Fruit fly (Drosophila melanogaster): ENCODE results near the gene CG18418.

Gene CG18418

dm6 chr3L:4692177-4693134 is 2.6 kb upstream of the CG18418 start, which contains the start of gene RhoGEF64C:
RhoGEF64C (plus strand) TSS chr3L:4692783.
- TF ChIP-seq gl (tag; optimal IDR thresholded peaks at IDR 0.05), result no peak
- TF ChIP-seq CG8301 (tag; optimal IDR thresholded peaks at IDR 0.05), result no peak
- no peak for TF ChIP-seq CG15710 (tag; optimal IDR thresholded peaks at IDR 0.05)
- no peak for TF ChIP-seq CG32121 (GFP tag; IDR thresholded peaks at IDR 0.05)
- TF ChIP-seq EcR (GFP tag; optimal IDR thresholded peaks at IDR 0.05), result peak; percentile 42
- TF ChIP-seq CG10348 (GFP tag; IDR thresholded peaks at IDR 0.05), result no peak
- TF ChIP-seq CG8159 (tag; optimal IDR thresholded peaks at IDR 0.05), result no peak
- no peak for TF ChIP-seq Pif1B (GFP tag; optimal IDR thresholded peaks at IDR 0.05)
- peak; percentile 9; the same call in 1 of the 2 replicates for TF ChIP-seq Ets98B (GFP tag; IDR thresholded peaks at IDR 0.05)
- no peak for TF ChIP-seq Pif1A (GFP tag; optimal IDR thresholded peaks at IDR 0.05)
- TF ChIP-seq D1 (tag; optimal IDR thresholded peaks at IDR 0.05), result no peak
- TF ChIP-seq CG4496 (GFP tag; IDR thresholded peaks at IDR 0.05), result 0 out of 3 replicates have a peak, but pooled peaks have one; percentile 25
- no peak for TF ChIP-seq CG17806 (tag; optimal IDR thresholded peaks at IDR 0.05)
- TF ChIP-seq CG13204 (GFP tag; optimal IDR thresholded peaks at IDR 0.05), result no peak
- no peak for TF ChIP-seq CG14655 (GFP tag; optimal IDR thresholded peaks at IDR 0.05)

dm6 chr3L:4691775-4692174 is 1.9 kb upstream of the CG18418 start:
- TF ChIP-seq rn (GFP tag; IDR thresholded peaks at IDR 0.05) (no peak), CG9948 (tag; optimal IDR thresholded peaks at IDR 0.05) (peak; percentile 77), CG8159 (tag; optimal IDR thresholded peaks at IDR 0.05) (peak; percentile 72), CG8301 (tag; optimal IDR thresholded peaks at IDR 0.05) (peak; percentile 70), CG10348 (GFP tag; IDR thresholded peaks at IDR 0.05) (no peak), Snoo (tag; optimal IDR thresholded peaks at IDR 0.05) (no peak), fd96Ca (GFP tag; IDR thresholded peaks at IDR 0.05) (no peak), EcR (GFP tag; optimal IDR thresholded peaks at IDR 0.05) (no peak), CG13204 (GFP tag; optimal IDR thresholded peaks at IDR 0.05) (no peak), CG4496 (GFP tag; IDR thresholded peaks at IDR 0.05) (peak; percentile 69; the same call in 2 of the 3 replicates), CG12605 (GFP tag; IDR thresholded peaks at IDR 0.05) (0 out of 2 replicates have a peak, but pooled peaks have one; percentile 12), gl (tag; optimal IDR thresholded peaks at IDR 0.05) (no peak), D1 (tag; optimal IDR thresholded peaks at IDR 0.05) (peak; percentile 25), CG17806 (tag; optimal IDR thresholded peaks at IDR 0.05) (peak; percentile 65), Ets98B (GFP tag; IDR thresholded peaks at IDR 0.05) (no peak), CG32121 (GFP tag; IDR thresholded peaks at IDR 0.05) (no peak), Pif1A (GFP tag; optimal IDR thresholded peaks at IDR 0.05) (no peak), CG14655 (GFP tag; optimal IDR thresholded peaks at IDR 0.05) (peak; percentile 84), Pif1B (GFP tag; optimal IDR thresholded peaks at IDR 0.05) (no peak), CG15710 (tag; optimal IDR thresholded peaks at IDR 0.05) (peak; percentile 56), CG34367 (tag; optimal IDR thresholded peaks at IDR 0.05) (peak; percentile 15)

dm6 chr3L:4690698-4691097 is 828 bp upstream of the CG18418 start:
- peak; percentile 36 for TF ChIP-seq CG8301 (tag; optimal IDR thresholded peaks at IDR 0.05)
- TF ChIP-seq gl (tag; optimal IDR thresholded peaks at IDR 0.05), result no peak
- peak; percentile 34; the same call in 1 of the 2 replicates for TF ChIP-seq CG12605 (GFP tag; IDR thresholded peaks at IDR 0.05)
- TF ChIP-seq CG4496 (GFP tag; IDR thresholded peaks at IDR 0.05), result peak; percentile 55; the same call in 1 of the 3 replicates
- TF ChIP-seq CG8159 (tag; optimal IDR thresholded peaks at IDR 0.05), result peak; percentile 38
- TF ChIP-seq fd96Ca (GFP tag; IDR thresholded peaks at IDR 0.05), result no peak
- TF ChIP-seq rn (GFP tag; IDR thresholded peaks at IDR 0.05), result 0 out of 2 replicates have a peak, but pooled peaks have one; percentile 24
- TF ChIP-seq CG14655 (GFP tag; optimal IDR thresholded peaks at IDR 0.05), result peak; percentile 43
- TF ChIP-seq Pif1B (GFP tag; optimal IDR thresholded peaks at IDR 0.05), result no peak
- TF ChIP-seq CG13204 (GFP tag; optimal IDR thresholded peaks at IDR 0.05), result no peak
- TF ChIP-seq Snoo (tag; optimal IDR thresholded peaks at IDR 0.05), result peak; percentile 38
- TF ChIP-seq CG9948 (tag; optimal IDR thresholded peaks at IDR 0.05), result no peak
- TF ChIP-seq CG17806 (tag; optimal IDR thresholded peaks at IDR 0.05), result peak; percentile 42
- TF ChIP-seq CG32121 (GFP tag; IDR thresholded peaks at IDR 0.05), result peak; percentile 40; the same call in 1 of the 2 replicates
- no peak for TF ChIP-seq D1 (tag; optimal IDR thresholded peaks at IDR 0.05)
- peak; percentile 43 for TF ChIP-seq CG15710 (tag; optimal IDR thresholded peaks at IDR 0.05)
- peak; percentile 13 for TF ChIP-seq CG34367 (tag; optimal IDR thresholded peaks at IDR 0.05)
- TF ChIP-seq Pif1A (GFP tag; optimal IDR thresholded peaks at IDR 0.05), result no peak
- no peak for TF ChIP-seq EcR (GFP tag; optimal IDR thresholded peaks at IDR 0.05)
- TF ChIP-seq Ets98B (GFP tag; IDR thresholded peaks at IDR 0.05), result peak; percentile 60
- no peak for TF ChIP-seq CG10348 (GFP tag; IDR thresholded peaks at IDR 0.05)

- TF ChIP-seq CG4496 (GFP tag; IDR thresholded peaks at IDR 0.05) (no peak), CG15710 (tag; optimal IDR thresholded peaks at IDR 0.05) (no peak), CG17806 (tag; optimal IDR thresholded peaks at IDR 0.05) (no peak), EcR (GFP tag; optimal IDR thresholded peaks at IDR 0.05) (no peak), rn (GFP tag; IDR thresholded peaks at IDR 0.05) (no peak), Pif1A (GFP tag; optimal IDR thresholded peaks at IDR 0.05) (no peak), gl (tag; optimal IDR thresholded peaks at IDR 0.05) (no peak), CG32121 (GFP tag; IDR thresholded peaks at IDR 0.05) (no peak), Snoo (tag; optimal IDR thresholded peaks at IDR 0.05) (no peak), CG8301 (tag; optimal IDR thresholded peaks at IDR 0.05) (no peak), D1 (tag; optimal IDR thresholded peaks at IDR 0.05) (no peak), fd96Ca (GFP tag; IDR thresholded peaks at IDR 0.05) (no peak), CG10348 (GFP tag; IDR thresholded peaks at IDR 0.05) (no peak), CG12605 (GFP tag; IDR thresholded peaks at IDR 0.05) (no peak), Pif1B (GFP tag; optimal IDR thresholded peaks at IDR 0.05) (no peak), Ets98B (GFP tag; IDR thresholded peaks at IDR 0.05) (no peak), CG14655 (GFP tag; optimal IDR thresholded peaks at IDR 0.05) (no peak), CG9948 (tag; optimal IDR thresholded peaks at IDR 0.05) (no peak), CG34367 (tag; optimal IDR thresholded peaks at IDR 0.05) (no peak)
Measured at dm6 chr3L:4688674-4689073, 1.2 kb downstream of the CG18418 start, which contains the start of gene CG7514. CG7514 (minus strand) TSS chr3L:4688774.
